Worm (Caenorhabditis elegans) whole organism, L1 larva: ENCODE data around the gene gnrr-2.

Experiments
- lin-39 ChIP-seq: fragments of 150-350 bp; optimal IDR thresholded peaks from 2 replicates; lab custom pipeline; 2014; ENCODE audit warnings: missing biosample characterization, missing genetic modification reagents, missing genetic modification characterization
- unc-62 ChIP-seq: fragments of 150-350 bp; optimal IDR thresholded peaks from 2 replicates; lab custom pipeline; 2014; ENCODE audit warnings: missing biosample characterization, missing genetic modification reagents, missing genetic modification characterization

ce11 chrV:14446453-14446852, 37.6 kb downstream of the gnrr-2 start:
- TF ChIP-seq unc-62 (no peak), lin-39 (tag; lab: Kevin White, UChicago) (no peak)
